Worm (Caenorhabditis elegans): ENCODE data around the gene C49F5.7.

ce11 chrX:11992246-11992645, 2.3 kb upstream of the C49F5.7 start:
- TF ChIP-seq ama-1 (optimal IDR thresholded peaks at IDR 0.05) (no peak), flt-1 (GFP tag; IDR thresholded peaks at IDR 0.05) (no peak), sea-1 (GFP tag; conservative IDR thresholded peaks at IDR 0.05) (no peak), tra-4 (tag; optimal IDR thresholded peaks at IDR 0.05) (no peak), hnd-1 (tag; optimal IDR thresholded peaks at IDR 0.05) (no peak)
